Fruit fly (Drosophila melanogaster) whole organism, embryonic: ENCODE data around the gene CG44362.

Experiments used
- Blimp-1 ChIP-seq: fragments of 200-800 bp; sonication (Bioruptor generic); optimal IDR thresholded peaks from 3 replicates; lab custom pipeline; 2018; ENCODE audit warnings: missing biosample characterization, missing genetic modification characterization, mild to moderate bottlenecking, moderate library complexity, missing genetic modification reagents
- CG10267 ChIP-seq: fragments of 200-800 bp; sonication (Bioruptor generic); optimal IDR thresholded peaks from 2 replicates; lab custom pipeline; 2018; ENCODE audit warnings: missing biosample characterization, mild to moderate bottlenecking, missing genetic modification characterization, moderate library complexity
- CG10431 ChIP-seq: fragments of 200-800 bp; sonication (Bioruptor generic); optimal IDR thresholded peaks from 3 replicates; lab custom pipeline; 2018; ENCODE audit warnings: missing biosample characterization, mild to moderate bottlenecking, missing genetic modification characterization
- CG11093 ChIP-seq: fragments of 200-800 bp; sonication (Bioruptor generic); IDR thresholded peaks from 3 replicates; pipeline ENCODE4 v1.3.6; 2022; ENCODE audit warnings: missing biosample characterization, missing genetic modification characterization
- CG12219 ChIP-seq: fragments of 200-800 bp; sonication (Bioruptor generic); optimal IDR thresholded peaks from 3 replicates; lab custom pipeline; 2018; ENCODE audit warnings: missing biosample characterization, mild to moderate bottlenecking, missing genetic modification characterization
- CG12744 ChIP-seq: fragments of 200-800 bp; sonication (Bioruptor generic); optimal IDR thresholded peaks from 2 replicates; lab custom pipeline; 2016; ENCODE audit warnings: missing biosample characterization, missing genetic modification characterization
- CG13123 ChIP-seq: fragments of 200-800 bp; sonication (Bioruptor generic); optimal IDR thresholded peaks from 2 replicates; lab custom pipeline; 2016; ENCODE audit warnings: missing biosample characterization, missing genetic modification characterization
- CG15514 ChIP-seq: fragments of 200-800 bp; sonication (Bioruptor generic); optimal IDR thresholded peaks from 3 replicates; lab custom pipeline; 2017; ENCODE audit warnings: missing biosample characterization, missing genetic modification characterization, mild to moderate bottlenecking, moderate library complexity, missing genetic modification reagents
- CG1602 ChIP-seq: fragments of 200-800 bp; sonication (Bioruptor generic); optimal IDR thresholded peaks from 3 replicates; lab custom pipeline; 2016; ENCODE audit warnings: missing biosample characterization, missing genetic modification characterization
- CG17612 ChIP-seq: fragments of 200-800 bp; sonication (Bioruptor generic); IDR thresholded peaks from 2 replicates; pipeline ENCODE4 v1.3.6; 2022; ENCODE audit warnings: missing biosample characterization, missing genetic modification characterization
- CG1832 ChIP-seq: fragments of 200-800 bp; sonication (Bioruptor generic); optimal IDR thresholded peaks from 2 replicates; lab custom pipeline; 2017; ENCODE audit warnings: missing biosample characterization, mild to moderate bottlenecking, missing genetic modification characterization, inconsistent platforms
- CG2712 ChIP-seq: fragments of 200-800 bp; optimal IDR thresholded peaks from 3 replicates; lab custom pipeline; 2019; ENCODE audit warnings: missing biosample characterization, mild to moderate bottlenecking, missing genetic modification characterization, moderate library complexity
- CG2875 ChIP-seq: fragments of 200-800 bp; sonication (Bioruptor generic); optimal IDR thresholded peaks from 2 replicates; lab custom pipeline; 2017; ENCODE audit warnings: missing biosample characterization, mild to moderate bottlenecking, missing genetic modification characterization, missing genetic modification reagents
- CG33213 ChIP-seq: fragments of 200-800 bp; sonication (Bioruptor generic); optimal IDR thresholded peaks from 3 replicates; lab custom pipeline; 2016; ENCODE audit warnings: missing biosample characterization, missing genetic modification characterization
- CG4424 ChIP-seq: fragments of 200-800 bp; sonication (Bioruptor generic); optimal IDR thresholded peaks from 3 replicates; lab custom pipeline; 2016; ENCODE audit warnings: missing biosample characterization, missing genetic modification characterization
- CG4617 ChIP-seq: fragments of 200-800 bp; sonication (Bioruptor generic); optimal IDR thresholded peaks from 3 replicates; lab custom pipeline; 2016; ENCODE audit warnings: missing biosample characterization, missing genetic modification characterization, borderline replicate concordance
- CG4707 ChIP-seq: fragments of 200-800 bp; sonication (Bioruptor generic); optimal IDR thresholded peaks from 2 replicates; lab custom pipeline; 2018; ENCODE audit warnings: missing biosample characterization, mild to moderate bottlenecking, missing genetic modification characterization, moderate library complexity
- CG4730 ChIP-seq: fragments of 200-800 bp; sonication (Bioruptor generic); IDR thresholded peaks from 2 replicates; pipeline ENCODE4 v1.3.6; 2022; ENCODE audit warnings: missing biosample characterization, missing genetic modification characterization
- CG7786 ChIP-seq: fragments of 200-800 bp; sonication (Bioruptor generic); optimal IDR thresholded peaks from 2 replicates; lab custom pipeline; 2016; ENCODE audit warnings: missing biosample characterization, missing genetic modification characterization
- CG8765 ChIP-seq: fragments of 200-800 bp; sonication (Bioruptor generic); IDR thresholded peaks from 2 replicates; pipeline ENCODE4 v1.3.6; 2022; ENCODE audit warnings: missing biosample characterization, missing genetic modification characterization
- Chrac-16 ChIP-seq: fragments of 200-800 bp; sonication (Bioruptor generic); optimal IDR thresholded peaks from 3 replicates; lab custom pipeline; 2016; ENCODE audit warnings: missing biosample characterization, missing genetic modification characterization
- Doc2 ChIP-seq: fragments of 200-800 bp; sonication (Bioruptor generic); IDR thresholded peaks from 2 replicates; pipeline ENCODE4 v1.3.6; 2022; ENCODE audit warnings: missing biosample characterization, missing genetic modification characterization
- E2f2 ChIP-seq: fragments of 200-800 bp; sonication (Bioruptor generic); IDR thresholded peaks from 2 replicates; pipeline ENCODE4 v1.3.6; 2022; ENCODE audit warnings: missing biosample characterization, missing genetic modification characterization
- Ravus ChIP-seq: fragments of 200-800 bp; sonication (Bioruptor generic); IDR thresholded peaks from 2 replicates; pipeline ENCODE4 v1.3.6; 2022; ENCODE audit warnings: missing biosample characterization, missing genetic modification characterization
- Six4 ChIP-seq: fragments of 200-800 bp; sonication (Bioruptor generic); optimal IDR thresholded peaks from 2 replicates; lab custom pipeline; 2016; ENCODE audit warnings: missing biosample characterization, missing genetic modification characterization
- Vsx1 ChIP-seq: fragments of 200-800 bp; sonication (Bioruptor generic); optimal IDR thresholded peaks from 2 replicates; lab custom pipeline; 2017; ENCODE audit warnings: missing biosample characterization, mild to moderate bottlenecking, missing genetic modification characterization, missing genetic modification reagents
- abd-A ChIP-seq: fragments of 200-800 bp; sonication (Bioruptor generic); optimal IDR thresholded peaks from 3 replicates; lab custom pipeline; 2019; ENCODE audit warnings: missing biosample characterization, mild to moderate bottlenecking, missing genetic modification characterization, moderate library complexity
- bbx ChIP-seq: fragments of 200-800 bp; sonication (Bioruptor generic); IDR thresholded peaks from 2 replicates; pipeline ENCODE4 v1.3.6; 2022; ENCODE audit warnings: missing biosample characterization, missing genetic modification characterization; ENCODE audit not compliant: partially characterized antibody
- cato ChIP-seq: fragments of 200-800 bp; sonication (Bioruptor generic); optimal IDR thresholded peaks from 2 replicates; lab custom pipeline; 2016; ENCODE audit warnings: missing biosample characterization, missing genetic modification characterization, borderline replicate concordance
- caup ChIP-seq: fragments of 200-800 bp; sonication (Bioruptor generic); optimal IDR thresholded peaks from 3 replicates; lab custom pipeline; 2017; ENCODE audit warnings: missing biosample characterization, mild to moderate bottlenecking, missing genetic modification characterization, moderate library complexity; ENCODE audit not compliant: severe bottlenecking
- chinmo ChIP-seq: fragments of 200-800 bp; sonication (Bioruptor generic); IDR thresholded peaks from 4 replicates; pipeline ENCODE4 v1.3.6; 2022; ENCODE audit warnings: missing biosample characterization, missing genetic modification characterization; ENCODE audit not compliant: partially characterized antibody
- corto ChIP-seq: fragments of 200-800 bp; sonication (Bioruptor generic); optimal IDR thresholded peaks from 2 replicates; lab custom pipeline; 2016; ENCODE audit warnings: missing biosample characterization, mild to moderate bottlenecking, missing genetic modification characterization, moderate library complexity
- disco-r ChIP-seq: fragments of 200-800 bp; sonication (Bioruptor generic); optimal IDR thresholded peaks from 2 replicates; lab custom pipeline; 2016; ENCODE audit warnings: missing biosample characterization, missing genetic modification characterization
- dmrt99B ChIP-seq: fragments of 200-800 bp; sonication (Bioruptor generic); optimal IDR thresholded peaks from 2 replicates; lab custom pipeline; 2018; ENCODE audit warnings: missing biosample characterization, mild to moderate bottlenecking, missing genetic modification characterization, moderate library complexity
- ems ChIP-seq: fragments of 200-800 bp; sonication (Bioruptor generic); optimal IDR thresholded peaks from 3 replicates; lab custom pipeline; 2016; ENCODE audit warnings: missing biosample characterization, missing genetic modification characterization
- esg ChIP-seq: fragments of 200-800 bp; sonication (Bioruptor generic); conservative IDR thresholded peaks from 2 replicates; pipeline ENCODE4 v1.3.6; 2022; ENCODE audit warnings: missing biosample characterization, missing genetic modification characterization
- gem ChIP-seq: fragments of 200-800 bp; sonication (Bioruptor generic); optimal IDR thresholded peaks from 2 replicates; lab custom pipeline; 2019; ENCODE audit warnings: missing biosample characterization, mild to moderate bottlenecking, missing genetic modification characterization, moderate library complexity
- inv ChIP-seq: fragments of 200-800 bp; sonication (Bioruptor generic); IDR thresholded peaks from 2 replicates; pipeline ENCODE4 v1.3.6; 2022; ENCODE audit warnings: missing biosample characterization, missing genetic modification characterization; ENCODE audit not compliant: partially characterized antibody
- lbe ChIP-seq: fragments of 200-800 bp; sonication (Bioruptor generic); optimal IDR thresholded peaks from 2 replicates; lab custom pipeline; 2016; ENCODE audit warnings: missing biosample characterization, mild to moderate bottlenecking, missing genetic modification characterization
- lov ChIP-seq, 2 experiments: fragments of 200-800 bp in 1 of 2; fragments of >200 bp in 1 of 2; sonication (Bioruptor generic) in 1 of 2; IDR thresholded peaks in 1 of 2; optimal IDR thresholded peaks in 1 of 2; 2 replicates in 1 of 2; 3 replicates in 1 of 2; pipeline versions ENCODE4 v1.3.6 to Lab custom; 2017 to 2022; ENCODE audit warnings: missing biosample characterization in 1 of 2, missing genetic modification characterization in 1 of 2
- nmo ChIP-seq: fragments of 200-800 bp; sonication (Bioruptor generic); optimal IDR thresholded peaks from 2 replicates; lab custom pipeline; 2018; ENCODE audit warnings: missing biosample characterization, mild to moderate bottlenecking, missing genetic modification characterization, moderate library complexity
- p53 ChIP-seq: fragments of 200-800 bp; sonication (Bioruptor generic); optimal IDR thresholded peaks from 2 replicates; lab custom pipeline; 2016; ENCODE audit warnings: missing biosample characterization, missing genetic modification characterization
- repo ChIP-seq: fragments of 200-800 bp; sonication (Bioruptor generic); optimal IDR thresholded peaks from 2 replicates; lab custom pipeline; 2016; ENCODE audit warnings: missing biosample characterization, missing genetic modification characterization
- sqz ChIP-seq: fragments of 200-800 bp; sonication (Bioruptor generic); optimal IDR thresholded peaks from 3 replicates; lab custom pipeline; 2018; ENCODE audit warnings: missing biosample characterization, mild to moderate bottlenecking, missing genetic modification characterization
- stwl ChIP-seq: fragments of 200-800 bp; sonication (Bioruptor generic); optimal IDR thresholded peaks from 3 replicates; lab custom pipeline; 2018; ENCODE audit warnings: missing biosample characterization, mild to moderate bottlenecking, missing genetic modification characterization, moderate library complexity
- zfh2 ChIP-seq: fragments of 200-800 bp; sonication (Bioruptor generic); optimal IDR thresholded peaks from 2 replicates; lab custom pipeline; 2016; ENCODE audit warnings: missing biosample characterization, missing genetic modification characterization

The CG44362 gene

DNA sequence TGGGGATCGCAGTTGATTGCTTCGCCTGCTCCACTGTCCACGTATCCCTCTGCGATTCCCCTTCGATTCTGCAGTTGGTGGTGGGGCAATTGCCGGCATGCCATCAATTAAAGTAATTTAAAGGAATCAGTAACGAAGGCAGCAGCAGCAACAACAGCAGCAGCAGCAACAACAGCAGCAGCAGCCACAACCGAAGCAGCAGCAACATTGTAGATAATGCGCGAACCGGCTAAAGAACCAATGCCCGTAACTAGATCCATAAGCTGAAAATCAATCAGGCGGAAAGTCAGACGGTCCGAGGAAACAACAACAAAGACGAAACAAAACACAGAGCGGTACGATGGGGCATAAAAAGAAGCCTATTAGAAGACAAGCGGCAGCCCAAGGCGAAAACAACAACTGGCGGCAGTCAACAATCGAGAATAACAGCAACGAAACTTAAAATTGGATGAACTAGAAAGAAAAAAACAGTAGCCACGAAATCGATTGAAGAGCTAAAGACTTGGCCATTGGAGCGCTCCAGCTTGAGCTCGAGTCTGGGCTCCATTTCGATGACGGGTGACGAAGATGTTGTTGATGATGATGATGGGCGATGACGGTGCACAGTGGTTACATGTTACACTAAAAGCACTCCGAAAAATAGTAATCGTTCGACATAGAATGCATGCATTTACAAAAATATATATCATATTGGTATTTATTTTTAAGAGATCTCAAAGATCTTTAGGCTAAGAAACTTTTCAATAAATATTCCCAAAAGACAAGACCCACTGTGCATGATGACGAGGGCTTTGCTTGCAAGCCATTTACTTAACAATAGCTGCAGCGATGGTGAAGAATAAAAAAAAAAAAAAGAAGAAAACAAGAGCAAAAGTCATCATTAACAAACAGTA, 8.3 kb downstream of the CG44362 start (continued):
- TF ChIP-seq Blimp-1 (GFP tag; lab: Kevin White, UChicago) (peak; percentile 94), CG10267 (tag; lab: Kevin White, UChicago) (peak; percentile 91), CG13123 (GFP tag; lab: Kevin White, UChicago) (peak; percentile 91), CG4424 (GFP tag; lab: Kevin White, UChicago) (peak; percentile 98), CG8765 (peak; percentile 85), CG12219 (peak; percentile 96), p53 (GFP tag; lab: Kevin White, UChicago) (peak; percentile 81), Chrac-16 (peak; percentile 95), CG11093 (GFP tag; lab: Robert Waterston, UW) (peak; percentile 93), zfh2 (GFP tag; lab: Kevin White, UChicago) (peak; percentile 63), CG15514 (GFP tag; lab: Kevin White, UChicago) (peak; percentile 59), E2f2 (peak; percentile 78), dmrt99B (tag; lab: Kevin White, UChicago) (peak; percentile 96), CG12744 (GFP tag; lab: Kevin White, UChicago) (peak; percentile 90), Ravus (GFP tag; lab: Robert Waterston, UW) (peak; percentile 79), inv (peak; percentile 13; the same call in 1 of the 2 replicates), ems (GFP tag; lab: Kevin White, UChicago) (peak; percentile 83), Doc2 (GFP tag; lab: Robert Waterston, UW) (peak; percentile 56; the same call in 1 of the 2 replicates), nmo (GFP tag; lab: Kevin White, UChicago) (peak; percentile 97), repo (GFP tag; lab: Kevin White, UChicago) (peak; percentile 35), stwl (tag; lab: Kevin White, UChicago) (peak; percentile 55), CG1832 (GFP tag; lab: Kevin White, UChicago) (no peak), Six4 (GFP tag; lab: Kevin White, UChicago) (peak; percentile 95), CG7786 (GFP tag; lab: Kevin White, UChicago) (peak; percentile 89), CG1602 (GFP tag; lab: Kevin White, UChicago) (peak; percentile 94), corto (GFP tag; lab: Kevin White, UChicago) (peak; percentile 76), bbx (GFP tag; lab: Robert Waterston, UW) (0 out of 2 replicates have a peak, but pooled peaks have one; percentile 59), CG4707 (GFP tag; lab: Kevin White, UChicago) (peak; percentile 94), chinmo (GFP tag; lab: Robert Waterston, UW) (0 out of 4 replicates have a peak, but pooled peaks have one; percentile 55), CG4617 (GFP tag; lab: Kevin White, UChicago) (peak; percentile 82), CG2875 (GFP tag; lab: Kevin White, UChicago) (peak; percentile 94), CG4730 (GFP tag; lab: Robert Waterston, UW) (peak; percentile 93), sqz (GFP tag; lab: Kevin White, UChicago) (peak; percentile 98), cato (GFP tag; lab: Kevin White, UChicago) (peak; percentile 93), lov (optimal IDR thresholded peaks at IDR 0.05; lab: Kevin White, UChicago) (no peak), lov (GFP tag; IDR thresholded peaks at IDR 0.05; lab: Robert Waterston, UW) (peak; percentile 97), disco-r (GFP tag; lab: Kevin White, UChicago) (peak; percentile 84), esg (peak; percentile 94), gem (tag; lab: Kevin White, UChicago) (peak; percentile 96), lbe (peak; percentile 89), caup (GFP tag; lab: Kevin White, UChicago) (peak; percentile 76), CG17612 (GFP tag; lab: Robert Waterston, UW) (peak; percentile 84), CG2712 (tag; lab: Kevin White, UChicago) (peak; percentile 98), Vsx1 (peak; percentile 74), CG10431 (GFP tag; lab: Kevin White, UChicago) (peak; percentile 93), abd-A (peak; percentile 23), CG33213 (GFP tag; lab: Kevin White, UChicago) (peak; percentile 77)
